Fruit fly (Drosophila melanogaster) S2 (cell line): Measurements from ENCODE around the gene CG31643.

ENCODE experiments used
- CG8478 ChIP-seq: fragments of >200 bp; optimal IDR thresholded peaks from 2 replicates; lab custom pipeline; 2018
- CTCF ChIP-seq, 2 experiments: fragments of >200 bp; optimal IDR thresholded peaks; 2 replicates each; lab custom pipeline; 2018

dm6 chr2L:6051212-6051621, 13.3 kb downstream of the CG31643 start:
- TF ChIP-seq CG8478 (lab: Kevin White, UChicago): no peak
- no peak for TF ChIP-seq CTCF (optimal IDR thresholded peaks at IDR 0.05; lab: Kevin White, UChicago)
